Worm (Caenorhabditis elegans): ENCODE results near the gene unc-1.

DNA sequence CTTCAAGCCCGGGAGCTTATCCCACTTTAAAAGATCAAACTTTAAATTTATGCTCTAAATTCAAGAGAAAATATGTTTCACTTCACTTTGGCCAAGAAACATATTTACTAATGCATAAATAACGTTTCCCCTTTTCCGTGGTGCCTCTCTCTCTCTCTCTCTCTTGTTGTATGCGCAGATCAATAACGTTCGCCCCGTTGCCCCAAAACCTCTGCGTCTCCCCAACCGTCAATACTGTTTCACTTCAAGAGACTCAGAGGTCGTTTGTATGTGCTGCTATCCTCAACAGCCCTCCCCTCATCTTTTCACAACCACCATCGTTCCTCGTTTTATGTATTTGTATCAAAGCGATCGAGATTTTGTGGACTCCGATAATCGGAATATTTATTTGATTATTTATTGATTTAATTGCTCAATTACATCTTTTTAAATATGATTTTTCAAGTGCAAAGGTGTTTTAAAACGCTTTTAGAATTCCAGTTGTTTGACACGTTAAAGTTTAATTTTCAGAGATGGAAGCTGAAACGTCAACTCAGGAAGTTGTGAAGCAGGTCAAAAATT, 41.5 kb upstream of the unc-1 start, which contains the start of gene ife-4:
- TF ChIP-seq lsl-1 (GFP tag; optimal IDR thresholded peaks at IDR 0.05): no peak
- TF ChIP-seq lag-1 (GFP tag; IDR thresholded peaks at IDR 0.05): no peak
- no peak for TF ChIP-seq C17E4.6 (GFP tag; IDR thresholded peaks at IDR 0.05)
- no peak for TF ChIP-seq sea-2 (GFP tag; IDR thresholded peaks at IDR 0.05)
- TF ChIP-seq T07F8.4 (tag; optimal IDR thresholded peaks at IDR 0.05): no peak
- TF ChIP-seq snpc-4 (GFP tag; optimal IDR thresholded peaks at IDR 0.05): no peak
- TF ChIP-seq snpc-4 (tag; optimal IDR thresholded peaks at IDR 0.05): no peak
- TF ChIP-seq nhr-179 (tag; optimal IDR thresholded peaks at IDR 0.05): no peak
- TF ChIP-seq attf-5 (GFP tag; optimal IDR thresholded peaks at IDR 0.05): no peak
- TF ChIP-seq hmg-1.2 (GFP tag; IDR thresholded peaks at IDR 0.05): peak; percentile 44; the same call in 1 of the 2 replicates
- TF ChIP-seq sptf-2 (GFP tag; optimal IDR thresholded peaks at IDR 0.05): no peak
- no peak for TF ChIP-seq hsf-1 (GFP tag; IDR thresholded peaks at IDR 0.05)
- no peak for TF ChIP-seq nfya-1 (tag; optimal IDR thresholded peaks at IDR 0.05; ENCODE audit: borderline replicate concordance, insufficient read depth)
- TF ChIP-seq attf-3 (GFP tag; conservative IDR thresholded peaks at IDR 0.05): no peak
- TF ChIP-seq ztf-3 (GFP tag; optimal IDR thresholded peaks at IDR 0.05): no peak

All from whole organism, young adult.